Fruit fly (Drosophila melanogaster) whole organism, wandering third instar larva: ENCODE data around the gene CG11842.
A peak's percentile ranks its signal among the peaks of the same experiment; 100 is the strongest.

Experiments used
- Abd-B ChIP-seq: fragments of >200 bp; optimal IDR thresholded peaks from 2 replicates; lab custom pipeline; 2017; ENCODE audit warnings: missing biosample characterization, missing genetic modification characterization
- CG32264 ChIP-seq: fragments of 200-800 bp; sonication (Bioruptor generic); optimal IDR thresholded peaks from 2 replicates; lab custom pipeline; 2016; ENCODE audit warnings: missing biosample characterization, missing genetic modification characterization
- CG9705 ChIP-seq: fragments of 200-800 bp; sonication (Bioruptor generic); optimal IDR thresholded peaks from 2 replicates; lab custom pipeline; 2018; ENCODE audit warnings: missing biosample characterization, mild to moderate bottlenecking, missing genetic modification characterization
- CrebA ChIP-seq: fragments of 200-800 bp; sonication (Bioruptor generic); optimal IDR thresholded peaks from 2 replicates; lab custom pipeline; 2016; ENCODE audit warnings: missing biosample characterization, mild to moderate bottlenecking, missing genetic modification characterization, borderline replicate concordance
- Dfd ChIP-seq: fragments of >200 bp; optimal IDR thresholded peaks from 2 replicates; lab custom pipeline; 2017; ENCODE audit warnings: missing biosample characterization, missing genetic modification characterization
- GATAd ChIP-seq: sonication (Bioruptor generic); optimal IDR thresholded peaks from 2 replicates; lab custom pipeline; 2016; ENCODE audit warnings: missing biosample characterization, missing genetic modification characterization
- HLH106 ChIP-seq: fragments of 200-800 bp; optimal IDR thresholded peaks from 3 replicates; lab custom pipeline; 2019; ENCODE audit warnings: missing biosample characterization, mild to moderate bottlenecking, missing genetic modification characterization, moderate library complexity
- Hnf4 ChIP-seq: fragments of 200-800 bp; sonication (Bioruptor generic); optimal IDR thresholded peaks from 2 replicates; lab custom pipeline; 2016; ENCODE audit warnings: missing biosample characterization, mild to moderate bottlenecking, missing genetic modification characterization
- Hr78 ChIP-seq: fragments of >200 bp; optimal IDR thresholded peaks from 2 replicates; lab custom pipeline; 2017; ENCODE audit warnings: missing biosample characterization, missing genetic modification characterization
- Hr83 ChIP-seq: fragments of 200-300 bp; sonication (Bioruptor generic); optimal IDR thresholded peaks from 2 replicates; lab custom pipeline; 2016; ENCODE audit warnings: missing biosample characterization, mild to moderate bottlenecking, missing genetic modification characterization, moderate library complexity; ENCODE audit not compliant: poor library complexity, severe bottlenecking
- Myc ChIP-seq: fragments of >200 bp; optimal IDR thresholded peaks from 2 replicates; lab custom pipeline; 2017
- N ChIP-seq: fragments of >200 bp; optimal IDR thresholded peaks from 2 replicates; lab custom pipeline; 2018; ENCODE audit warnings: missing biosample characterization, missing external identifiers, missing genetic modification characterization
- OdsH ChIP-seq: fragments of 200-800 bp; sonication (Bioruptor generic); optimal IDR thresholded peaks from 2 replicates; lab custom pipeline; 2016; ENCODE audit warnings: missing biosample characterization, mild to moderate bottlenecking, missing genetic modification characterization
- Sp1 ChIP-seq: fragments of 200-800 bp; sonication (Bioruptor generic); optimal IDR thresholded peaks from 3 replicates; lab custom pipeline; 2019; ENCODE audit warnings: missing biosample characterization, mild to moderate bottlenecking, missing genetic modification characterization, moderate library complexity
- br ChIP-seq: fragments of 200-800 bp; sonication (Bioruptor generic); optimal IDR thresholded peaks from 2 replicates; lab custom pipeline; 2016; ENCODE audit warnings: missing biosample characterization, missing genetic modification characterization
- dl ChIP-seq, 2 experiments: fragments of 175-275, 200-275 bp in 1 of 2; fragments of 200-275 bp in 1 of 2; sonication (Bioruptor generic); optimal IDR thresholded peaks; lab custom pipeline; 2018; ENCODE audit warnings: mild to moderate bottlenecking in 2 of 2, missing biosample characterization in 2 of 2, missing genetic modification characterization in 2 of 2, moderate library complexity in 2 of 2; ENCODE audit not compliant: partially characterized antibody in 2 of 2, insufficient read depth in 1 of 2
- dmrt93B ChIP-seq: fragments of 200-800 bp; sonication (Bioruptor generic); optimal IDR thresholded peaks from 2 replicates; lab custom pipeline; 2018; ENCODE audit warnings: missing biosample characterization, mild to moderate bottlenecking, missing genetic modification characterization
- dsf ChIP-seq: sonication (Bioruptor generic); optimal IDR thresholded peaks from 2 replicates; lab custom pipeline; 2016; ENCODE audit warnings: missing biosample characterization, missing genetic modification characterization, borderline replicate concordance
- ey ChIP-seq: fragments of 200-800 bp; sonication (Bioruptor generic); optimal IDR thresholded peaks from 2 replicates; lab custom pipeline; 2016; ENCODE audit warnings: missing biosample characterization, missing genetic modification characterization
- foxo ChIP-seq, 2 experiments: fragments of 200-800 bp; sonication (Bioruptor generic); optimal IDR thresholded peaks; 2 replicates in 1 of 2; 3 replicates in 1 of 2; lab custom pipeline; 2016 to 2017; ENCODE audit warnings: missing biosample characterization in 2 of 2, missing genetic modification characterization in 2 of 2
- fru ChIP-seq: fragments of 200-800 bp; sonication (Bioruptor generic); optimal IDR thresholded peaks from 3 replicates; lab custom pipeline; 2016; ENCODE audit warnings: missing biosample characterization, mild to moderate bottlenecking, missing genetic modification characterization
- h ChIP-seq: fragments of 200-800 bp; sonication (Bioruptor generic); optimal IDR thresholded peaks from 3 replicates; lab custom pipeline; 2016; ENCODE audit warnings: missing biosample characterization, mild to moderate bottlenecking, missing genetic modification characterization
- jim ChIP-seq: fragments of 175-275, 200-325 bp; sonication (Bioruptor generic); optimal IDR thresholded peaks from 2 replicates; lab custom pipeline; 2016; ENCODE audit warnings: missing biosample characterization, mild to moderate bottlenecking, missing genetic modification characterization
- pan ChIP-seq: fragments of >200 bp; optimal IDR thresholded peaks from 2 replicates; lab custom pipeline; 2017
- psq ChIP-seq: fragments of 200-800 bp; sonication (Bioruptor generic); optimal IDR thresholded peaks from 3 replicates; lab custom pipeline; 2017; ENCODE audit warnings: missing biosample characterization, mild to moderate bottlenecking, missing genetic modification characterization, moderate library complexity
- rgr ChIP-seq: fragments of 200-800 bp; sonication (Bioruptor generic); optimal IDR thresholded peaks from 3 replicates; lab custom pipeline; 2016; ENCODE audit warnings: missing biosample characterization, mild to moderate bottlenecking, missing genetic modification characterization
- sage ChIP-seq: fragments of 200-800 bp; sonication (Bioruptor generic); optimal IDR thresholded peaks from 2 replicates; lab custom pipeline; 2016; ENCODE audit warnings: missing biosample characterization, mild to moderate bottlenecking, missing genetic modification characterization
- sv ChIP-seq: fragments of 200-800 bp; sonication (Bioruptor generic); optimal IDR thresholded peaks from 3 replicates; lab custom pipeline; 2016; ENCODE audit warnings: missing biosample characterization, missing genetic modification characterization
- usp ChIP-seq: fragments of >200 bp; optimal IDR thresholded peaks from 2 replicates; lab custom pipeline; 2017; ENCODE audit warnings: missing biosample characterization, missing genetic modification characterization
- woc ChIP-seq: sonication (Bioruptor generic); optimal IDR thresholded peaks from 2 replicates; lab custom pipeline; 2016; ENCODE audit warnings: missing biosample characterization, mild to moderate bottlenecking, missing genetic modification characterization

Gene CG11842

dm6 chr3R:29083459-29084457 is 31.3 kb downstream of the CG11842 start:
- no peak for TF ChIP-seq sv
- TF ChIP-seq foxo (GFP tag; optimal IDR thresholded peaks at IDR 0.05; lab: Kevin White, UChicago), result peak in 1 of 2 experiments; percentile 45
- no peak for TF ChIP-seq psq (GFP tag; lab: Kevin White, UChicago)
- TF ChIP-seq fru (GFP tag; lab: Kevin White, UChicago), result peak; percentile 12
- TF ChIP-seq HLH106 (tag; lab: Kevin White, UChicago), result no peak
- no peak for TF ChIP-seq jim (GFP tag; lab: Kevin White, UChicago)
- TF ChIP-seq rgr, result peak; percentile 17

dm6 chr3R:29086896-29087295 is 34.4 kb downstream of the CG11842 start:
- TF ChIP-seq Hnf4 (GFP tag; lab: Kevin White, UChicago), result no peak
- no peak for TF ChIP-seq dl (GFP tag; optimal IDR thresholded peaks at IDR 0.05; lab: Kevin White, UChicago; ENCODE audit: insufficient read depth in 1 of 2, partially characterized antibody in 2 of 2)
- TF ChIP-seq CG32264 (GFP tag; lab: Kevin White, UChicago), result no peak
- no peak for TF ChIP-seq Myc (lab: Kevin White, UChicago)
- no peak for TF ChIP-seq Abd-B (GFP tag; lab: Kevin White, UChicago)
- no peak for TF ChIP-seq Sp1 (GFP tag; lab: Kevin White, UChicago)
- TF ChIP-seq pan, result no peak
- no peak for TF ChIP-seq dsf (GFP tag; lab: Kevin White, UChicago)
- no peak for TF ChIP-seq CG9705 (GFP tag; lab: Kevin White, UChicago)
- TF ChIP-seq dmrt93B, result no peak
- TF ChIP-seq usp, result no peak
- TF ChIP-seq h (GFP tag; lab: Kevin White, UChicago), result no peak

- TF ChIP-seq foxo (GFP tag; optimal IDR thresholded peaks at IDR 0.05; lab: Kevin White, UChicago), result no peak
- TF ChIP-seq Hr83 (GFP tag; lab: Kevin White, UChicago), result no peak
- no peak for TF ChIP-seq sv
- no peak for TF ChIP-seq HLH106 (tag; lab: Kevin White, UChicago)
- TF ChIP-seq Hr78 (GFP tag; lab: Kevin White, UChicago), result no peak
- TF ChIP-seq Dfd, result no peak
- TF ChIP-seq pan, result no peak
- TF ChIP-seq N (GFP tag; lab: Kevin White, UChicago), result no peak
- TF ChIP-seq CG9705 (GFP tag; lab: Kevin White, UChicago), result no peak
- TF ChIP-seq sage, result no peak
- no peak for TF ChIP-seq jim (GFP tag; lab: Kevin White, UChicago)
- no peak for TF ChIP-seq dsf (GFP tag; lab: Kevin White, UChicago)
- no peak for TF ChIP-seq dl (GFP tag; optimal IDR thresholded peaks at IDR 0.05; lab: Kevin White, UChicago; ENCODE audit: insufficient read depth in 1 of 2, partially characterized antibody in 2 of 2)
- no peak for TF ChIP-seq fru (GFP tag; lab: Kevin White, UChicago)
- no peak for TF ChIP-seq CrebA (GFP tag; lab: Kevin White, UChicago)
- TF ChIP-seq usp, result no peak
- no peak for TF ChIP-seq ey (GFP tag; lab: Kevin White, UChicago)
- TF ChIP-seq OdsH (GFP tag; lab: Kevin White, UChicago), result no peak
- no peak for TF ChIP-seq Abd-B (GFP tag; lab: Kevin White, UChicago)
These were observed 34.9 kb downstream of the CG11842 start for dm6 chr3R:29087302-29087782.

dm6 chr3R:29087926-29088487 is 35.5 kb downstream of the CG11842 start:
- peak; percentile 82 for TF ChIP-seq psq (GFP tag; lab: Kevin White, UChicago)
- TF ChIP-seq Dfd, result no peak
- peak; percentile 12 for TF ChIP-seq br
- TF ChIP-seq h (GFP tag; lab: Kevin White, UChicago), result peak; percentile 1
- TF ChIP-seq woc (GFP tag; lab: Kevin White, UChicago), result no peak
- peak; percentile 26 for TF ChIP-seq GATAd (GFP tag; lab: Kevin White, UChicago)
- TF ChIP-seq, all 38 proteins: peak for 4
